Worm (Caenorhabditis elegans) whole organism, L4 larva: ENCODE data around the gene unc-86.

Experiments used
- Y48G9A.11 ChIP-seq: fragments of 200-800 bp; sonication (Bioruptor generic); IDR thresholded peaks from 2 replicates; pipeline ENCODE4 v1.3.6; 2022; ENCODE audit warnings: missing genetic modification reagents, missing genetic modification characterization, missing compliant biosample characterization
- ZK546.5 ChIP-seq, 2 experiments: sonication (generic microtip); optimal IDR thresholded peaks; 2 replicates each; lab custom pipeline; 2017; ENCODE audit warnings: missing biosample characterization in 2 of 2, missing genetic modification characterization in 2 of 2
- aly-2 ChIP-seq: sonication (generic microtip); optimal IDR thresholded peaks from 2 replicates; lab custom pipeline; 2018; ENCODE audit warnings: missing biosample characterization, missing genetic modification characterization
- ceh-62 ChIP-seq: sonication (generic microtip); optimal IDR thresholded peaks from 2 replicates; lab custom pipeline; 2017; ENCODE audit warnings: missing biosample characterization, missing genetic modification characterization
- hlh-30 ChIP-seq: sonication (generic microtip); optimal IDR thresholded peaks from 2 replicates; lab custom pipeline; 2017; ENCODE audit warnings: antibody characterized with exemption, mild to moderate bottlenecking, missing genetic modification characterization, missing compliant biosample characterization; ENCODE audit not compliant: insufficient read depth
- lin-15B ChIP-seq: fragments of 150-350 bp; sonication (generic microtip); optimal IDR thresholded peaks from 3 replicates; lab custom pipeline; 2014; ENCODE audit warnings: missing biosample characterization, missing genetic modification characterization
- lin-39 ChIP-seq: fragments of 150-350 bp; optimal IDR thresholded peaks from 2 replicates; lab custom pipeline; 2014; ENCODE audit warnings: missing biosample characterization, missing genetic modification reagents, missing genetic modification characterization
- pha-4 ChIP-seq, 2 experiments: fragments of 150-350 bp in 1 of 2; fragments of 200-800 bp in 1 of 2; sonication (Bioruptor generic) in 1 of 2; IDR thresholded peaks in 1 of 2; optimal IDR thresholded peaks in 1 of 2; 2 replicates each; pipeline versions ENCODE4 v1.3.6 to Lab custom; 2014 to 2022; ENCODE audit warnings: missing genetic modification characterization in 2 of 2, missing genetic modification reagents in 2 of 2, missing biosample characterization in 1 of 2, missing compliant biosample characterization in 1 of 2
- zag-1 ChIP-seq: fragments of 150-350 bp; optimal IDR thresholded peaks from 2 replicates; lab custom pipeline; 2014; ENCODE audit warnings: missing biosample characterization, missing genetic modification characterization
- ztf-11 ChIP-seq: fragments of 150-350 bp; optimal IDR thresholded peaks from 2 replicates; lab custom pipeline; 2014; ENCODE audit warnings: missing biosample characterization, missing genetic modification characterization

- no peak for TF ChIP-seq pha-4 (GFP tag; IDR thresholded peaks at IDR 0.05; lab: Robert Waterston, UW)
- no peak for TF ChIP-seq pha-4 (tag; optimal IDR thresholded peaks at IDR 0.05; lab: Kevin White, UChicago)
- no peak for TF ChIP-seq ceh-62 (tag; lab: Kevin White, UChicago)
- no peak for TF ChIP-seq ZK546.5 (tag; optimal IDR thresholded peaks at IDR 0.05; lab: Kevin White, UChicago)
- TF ChIP-seq Y48G9A.11 (GFP tag; lab: Robert Waterston, UW), result no peak
- no peak for TF ChIP-seq zag-1
- no peak for TF ChIP-seq lin-15B (tag; lab: Kevin White, UChicago)
- peak; percentile 2 for TF ChIP-seq hlh-30 (tag; lab: Kevin White, UChicago)
- no peak for TF ChIP-seq ztf-11 (tag; lab: Kevin White, UChicago)
- TF ChIP-seq lin-39 (tag; lab: Kevin White, UChicago), result no peak
- TF ChIP-seq aly-2 (tag; lab: Kevin White, UChicago), result no peak
Observed at ce11 chrIII:8265753-8266152, 49.6 kb upstream of the unc-86 start, which contains the start of gene mrps-9.
